Fruit fly (Drosophila melanogaster) whole organism, pupa: ENCODE data around the gene CG11381.

Source experiments
- CG10348 ChIP-seq: fragments of 200-800 bp; sonication (Bioruptor generic); IDR thresholded peaks from 2 replicates; pipeline ENCODE4 v1.3.6; 2022; ENCODE audit warnings: missing biosample characterization, missing genetic modification characterization
- CG13204 ChIP-seq: fragments of 200-800 bp; sonication (Bioruptor generic); optimal IDR thresholded peaks from 2 replicates; lab custom pipeline; 2018; ENCODE audit warnings: missing biosample characterization, mild to moderate bottlenecking, missing genetic modification characterization, moderate library complexity
- CG32121 ChIP-seq: fragments of 200-800 bp; sonication (Bioruptor generic); IDR thresholded peaks from 2 replicates; pipeline ENCODE4 v1.3.6; 2022; ENCODE audit warnings: missing biosample characterization, missing genetic modification characterization
- D1 ChIP-seq: fragments of 200-800 bp; sonication (Bioruptor generic); optimal IDR thresholded peaks from 2 replicates; lab custom pipeline; 2018; ENCODE audit warnings: missing biosample characterization, mild to moderate bottlenecking, missing genetic modification characterization, moderate library complexity
- Pif1B ChIP-seq: fragments of 200-800 bp; sonication (Bioruptor generic); optimal IDR thresholded peaks from 3 replicates; lab custom pipeline; 2016; ENCODE audit warnings: missing biosample characterization, missing genetic modification characterization
- gl ChIP-seq: fragments of 200-800 bp; sonication (Bioruptor generic); optimal IDR thresholded peaks from 2 replicates; lab custom pipeline; 2018; ENCODE audit warnings: missing biosample characterization, mild to moderate bottlenecking, missing genetic modification characterization

DNA sequence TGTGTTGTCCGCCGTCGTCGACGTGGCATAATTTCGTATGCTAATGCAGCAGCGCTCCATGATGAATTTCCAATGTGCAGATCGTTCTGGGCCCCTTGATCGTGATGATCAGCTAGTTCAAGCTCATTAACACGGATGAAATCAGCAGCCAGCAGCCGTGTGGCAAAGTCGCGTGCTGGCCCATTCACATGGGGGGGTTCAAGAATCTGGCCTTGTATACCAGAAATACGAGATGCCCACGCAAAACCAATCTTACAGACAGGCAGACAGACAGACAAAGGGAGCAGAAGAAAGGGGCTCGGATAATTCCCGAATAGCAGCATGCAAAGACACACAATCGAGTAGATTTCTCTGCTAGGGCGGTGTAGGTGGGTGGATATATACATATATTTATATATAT, 26.0 kb downstream of the CG11381 start:
- TF ChIP-seq CG32121 (GFP tag; lab: Robert Waterston, UW), result no peak
- TF ChIP-seq gl, result no peak
- no peak for TF ChIP-seq CG10348
- no peak for TF ChIP-seq CG13204 (GFP tag; lab: Kevin White, UChicago)
- TF ChIP-seq D1 (tag; lab: Kevin White, UChicago), result no peak
- TF ChIP-seq Pif1B (GFP tag; lab: Kevin White, UChicago), result no peak
